Fruit fly (Drosophila melanogaster) whole organism, adult: ENCODE results near the gene PDCD-5.

Experiments used
- CG11617 ChIP-seq: fragments of 200-800 bp; sonication (Bioruptor generic); optimal IDR thresholded peaks from 2 replicates; lab custom pipeline; 2017; ENCODE audit warnings: mild to moderate bottlenecking, missing biosample characterization, missing genetic modification reagents, missing genetic modification characterization
- CG12768 ChIP-seq: fragments of 200-800 bp; sonication (Bioruptor generic); optimal IDR thresholded peaks from 2 replicates; lab custom pipeline; 2017; ENCODE audit warnings: missing biosample characterization, missing genetic modification characterization, mild to moderate bottlenecking, moderate library complexity, missing genetic modification reagents
- CG14711 ChIP-seq: fragments of 200-800 bp; sonication (Bioruptor generic); optimal IDR thresholded peaks from 2 replicates; lab custom pipeline; 2018; ENCODE audit warnings: missing biosample characterization, mild to moderate bottlenecking, missing genetic modification characterization, moderate library complexity
- CG1620 ChIP-seq: fragments of 200-800 bp; sonication (Bioruptor generic); optimal IDR thresholded peaks from 2 replicates; lab custom pipeline; 2016; ENCODE audit warnings: missing biosample characterization, missing genetic modification characterization
- CG33017 ChIP-seq: fragments of 200-800 bp; sonication (Bioruptor generic); optimal IDR thresholded peaks from 2 replicates; lab custom pipeline; 2018; ENCODE audit warnings: missing biosample characterization, mild to moderate bottlenecking, missing genetic modification characterization, moderate library complexity
- CG5204 ChIP-seq: fragments of 200-800 bp; sonication (Bioruptor generic); optimal IDR thresholded peaks from 2 replicates; lab custom pipeline; 2016; ENCODE audit warnings: missing biosample characterization, missing genetic modification characterization
- CG7045 ChIP-seq: fragments of 200-800 bp; sonication (Bioruptor generic); optimal IDR thresholded peaks from 2 replicates; lab custom pipeline; 2017; ENCODE audit warnings: missing biosample characterization, mild to moderate bottlenecking, missing genetic modification characterization
- CG7101 ChIP-seq: fragments of 200-800 bp; sonication (Bioruptor generic); optimal IDR thresholded peaks from 2 replicates; lab custom pipeline; 2018; ENCODE audit warnings: missing biosample characterization, mild to moderate bottlenecking, missing genetic modification characterization, moderate library complexity
- Clk ChIP-seq: fragments of 200-800 bp; sonication (Bioruptor generic); optimal IDR thresholded peaks from 2 replicates; lab custom pipeline; 2017; ENCODE audit warnings: missing biosample characterization, missing genetic modification characterization
- Crg-1 ChIP-seq: fragments of 200-800 bp; sonication (Bioruptor generic); optimal IDR thresholded peaks from 2 replicates; lab custom pipeline; 2016; ENCODE audit warnings: missing biosample characterization, missing genetic modification characterization
- Hr96 ChIP-seq: fragments of 200-800 bp; sonication (Bioruptor generic); optimal IDR thresholded peaks from 2 replicates; lab custom pipeline; 2016; ENCODE audit warnings: missing biosample characterization, missing genetic modification characterization
- Mnt ChIP-seq: fragments of 200-800 bp; sonication (Bioruptor generic); optimal IDR thresholded peaks from 2 replicates; lab custom pipeline; 2016; ENCODE audit warnings: missing biosample characterization, mild to moderate bottlenecking, missing genetic modification characterization
- bab1 ChIP-seq: fragments of 200-800 bp; sonication (Bioruptor generic); optimal IDR thresholded peaks from 3 replicates; lab custom pipeline; 2019; ENCODE audit warnings: missing biosample characterization, mild to moderate bottlenecking, missing genetic modification characterization, moderate library complexity
- cic ChIP-seq: fragments of 200-800 bp; sonication (Bioruptor generic); optimal IDR thresholded peaks from 2 replicates; lab custom pipeline; 2017; ENCODE audit warnings: missing biosample characterization, mild to moderate bottlenecking, missing genetic modification characterization, moderate library complexity
- cnc ChIP-seq, 2 experiments: fragments of >200 bp; optimal IDR thresholded peaks; 2 replicates each; lab custom pipeline; 2017
- kay ChIP-seq: fragments of 200-800 bp; sonication (Bioruptor generic); peaks from one replicate; lab custom pipeline; 2016; ENCODE audit warnings: missing biosample characterization, missing genetic modification characterization, borderline replicate concordance
- ovo ChIP-seq: fragments of 200-800 bp; sonication (Bioruptor generic); optimal IDR thresholded peaks from 2 replicates; lab custom pipeline; 2016; ENCODE audit warnings: missing biosample characterization, missing genetic modification characterization
- pad ChIP-seq: fragments of 200-800 bp; sonication (Bioruptor generic); optimal IDR thresholded peaks from 3 replicates; lab custom pipeline; 2017; ENCODE audit warnings: missing biosample characterization, missing genetic modification characterization, mild to moderate bottlenecking, moderate library complexity, missing genetic modification reagents
- tj ChIP-seq: fragments of 200-800 bp; sonication (Bioruptor generic); optimal IDR thresholded peaks from 3 replicates; lab custom pipeline; 2017; ENCODE audit warnings: missing biosample characterization, mild to moderate bottlenecking, missing genetic modification characterization, moderate library complexity
- toe ChIP-seq: fragments of 200-800 bp; sonication (Bioruptor generic); optimal IDR thresholded peaks from 2 replicates; lab custom pipeline; 2016; ENCODE audit warnings: missing biosample characterization, missing genetic modification characterization

PDCD-5 gene

DNA sequence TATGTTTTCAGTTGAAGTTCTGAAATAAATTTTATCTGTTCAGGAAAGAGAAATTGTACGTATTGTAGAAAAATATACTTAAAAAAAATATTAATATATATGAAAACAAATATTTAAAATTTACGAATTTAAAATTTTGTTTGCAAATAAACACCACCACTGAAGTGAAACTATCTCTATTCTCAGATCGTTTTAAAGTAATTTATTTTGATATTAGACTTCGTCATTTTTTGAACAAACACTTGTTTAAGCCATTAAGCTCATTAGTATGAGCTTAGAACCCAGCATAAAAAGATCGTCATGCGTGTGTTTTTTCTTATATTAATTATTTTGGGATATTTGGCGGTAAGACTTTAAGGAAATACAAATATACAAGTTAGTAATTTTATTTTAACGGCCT is 32.9 kb downstream of the PDCD-5 start, which contains the start of gene CG33688:
CG33688 (plus strand) TSS at position 301 of the 400 bp plus-strand sequence.
- TF ChIP-seq Clk (no peak), cnc (optimal IDR thresholded peaks at IDR 0.05; lab: Kevin White, UChicago) (no peak), kay (GFP tag; lab: Kevin White, UChicago) (no peak), bab1 (no peak), CG5204 (GFP tag; lab: Kevin White, UChicago) (no peak), CG7045 (no peak), CG12768 (GFP tag; lab: Kevin White, UChicago) (no peak), CG1620 (GFP tag; lab: Kevin White, UChicago) (no peak), cic (GFP tag; lab: Kevin White, UChicago) (no peak), Crg-1 (GFP tag; lab: Kevin White, UChicago) (no peak), tj (GFP tag; lab: Kevin White, UChicago) (no peak), Mnt (GFP tag; lab: Kevin White, UChicago) (no peak), CG14711 (tag; lab: Kevin White, UChicago) (no peak), pad (no peak), CG7101 (no peak), CG11617 (GFP tag; lab: Kevin White, UChicago) (no peak), CG33017 (tag; lab: Kevin White, UChicago) (no peak), toe (no peak)

DNA sequence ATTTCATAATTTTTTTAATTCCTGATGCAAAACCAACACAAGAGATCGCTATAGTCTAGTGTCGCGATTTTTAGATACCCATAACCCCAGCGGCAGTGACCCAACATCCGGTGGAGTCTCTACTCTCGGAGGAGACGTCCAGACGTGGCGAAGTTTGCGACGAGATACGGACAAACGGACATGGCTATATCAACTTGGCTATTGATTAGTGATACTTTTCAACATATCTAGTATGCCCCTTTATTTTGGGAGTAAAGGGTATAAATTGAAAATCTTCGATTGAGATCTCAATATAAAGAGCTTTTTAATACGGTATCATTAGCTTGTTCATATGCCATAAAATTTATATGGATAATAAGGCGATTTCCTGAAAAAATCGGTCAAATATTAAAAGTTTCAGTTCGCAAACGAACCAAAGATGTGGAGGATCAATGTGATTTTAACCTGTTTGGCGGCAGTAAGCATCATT is 34.4 kb downstream of the PDCD-5 start, which contains the start of gene CG33687:
CG33687 (plus strand) TSS at position 419 of the 469 bp plus-strand sequence.
- TF ChIP-seq CG14711 (tag; lab: Kevin White, UChicago) (no peak), CG1620 (GFP tag; lab: Kevin White, UChicago) (no peak), Crg-1 (GFP tag; lab: Kevin White, UChicago) (no peak), CG5204 (GFP tag; lab: Kevin White, UChicago) (no peak), CG12768 (GFP tag; lab: Kevin White, UChicago) (no peak), Mnt (GFP tag; lab: Kevin White, UChicago) (no peak), kay (GFP tag; lab: Kevin White, UChicago) (no peak), CG7101 (no peak), CG7045 (no peak), pad (no peak), bab1 (no peak), CG33017 (tag; lab: Kevin White, UChicago) (no peak), Clk (no peak), toe (no peak), cnc (optimal IDR thresholded peaks at IDR 0.05; lab: Kevin White, UChicago) (no peak), tj (GFP tag; lab: Kevin White, UChicago) (no peak), ovo (GFP tag; lab: Kevin White, UChicago) (no peak), Hr96 (GFP tag; lab: Kevin White, UChicago) (no peak)

DNA sequence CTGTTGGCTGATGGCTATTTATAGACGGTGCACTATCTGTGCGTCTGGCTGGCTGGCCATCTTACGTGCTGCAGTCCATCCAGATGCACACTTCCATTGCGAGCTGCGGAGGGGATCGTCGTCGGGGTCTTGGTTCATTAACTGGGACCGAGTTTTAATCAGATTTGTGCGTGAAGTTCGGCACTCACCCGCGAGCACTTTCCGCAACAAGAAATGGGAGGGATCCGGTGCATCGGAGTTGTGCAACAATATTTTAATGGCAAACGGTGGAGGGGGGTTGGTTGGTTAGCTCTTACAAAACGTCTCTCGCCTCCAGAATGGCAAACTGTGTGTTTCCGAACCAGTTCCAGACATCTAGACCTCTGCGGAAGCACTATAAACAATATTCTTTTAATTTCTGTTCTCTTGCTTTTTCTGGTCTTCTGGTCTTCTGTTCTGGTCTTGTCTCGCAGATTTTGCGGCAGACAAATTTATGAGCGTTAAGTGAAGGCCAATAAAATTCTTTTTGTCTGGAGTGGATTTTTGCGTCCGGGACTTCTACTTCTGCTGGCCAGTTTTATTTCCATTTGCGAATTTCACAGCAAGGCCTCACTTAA is 35.2 kb downstream of the PDCD-5 start:
- TF ChIP-seq cnc (optimal IDR thresholded peaks at IDR 0.05; lab: Kevin White, UChicago) (no peak), CG11617 (GFP tag; lab: Kevin White, UChicago) (no peak), CG5204 (GFP tag; lab: Kevin White, UChicago) (no peak), bab1 (no peak), CG33017 (tag; lab: Kevin White, UChicago) (no peak), tj (GFP tag; lab: Kevin White, UChicago) (no peak), kay (GFP tag; lab: Kevin White, UChicago) (no peak), CG7101 (no peak)

DNA sequence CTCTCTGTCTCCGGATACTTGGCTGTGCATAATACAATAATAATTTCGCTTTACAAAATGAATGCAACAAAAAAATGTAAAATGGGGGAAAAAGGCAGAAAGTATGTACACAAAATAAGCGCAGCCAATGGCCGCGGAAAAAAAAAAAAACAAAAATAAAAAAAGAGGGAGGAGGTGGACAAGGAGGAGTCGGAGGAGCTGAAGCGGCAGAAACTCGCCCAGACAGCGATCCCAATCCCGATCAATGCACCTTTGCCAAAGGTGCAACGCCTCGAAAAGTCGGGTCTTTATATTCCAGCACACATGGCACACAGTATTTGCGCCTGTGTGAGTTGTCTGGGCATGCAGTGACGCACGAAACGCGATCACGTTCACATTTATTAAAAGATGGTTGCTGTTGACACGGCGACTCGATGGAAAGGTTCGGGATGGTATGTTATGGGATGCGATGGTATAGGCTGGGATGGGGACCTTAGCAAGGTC is 36.3 kb downstream of the PDCD-5 start:
- TF ChIP-seq CG5204 (GFP tag; lab: Kevin White, UChicago) (no peak), CG33017 (tag; lab: Kevin White, UChicago) (no peak), cnc (optimal IDR thresholded peaks at IDR 0.05; lab: Kevin White, UChicago) (no peak), CG14711 (tag; lab: Kevin White, UChicago) (no peak), CG12768 (GFP tag; lab: Kevin White, UChicago) (no peak), bab1 (no peak), CG7101 (no peak), cic (GFP tag; lab: Kevin White, UChicago) (no peak), CG1620 (GFP tag; lab: Kevin White, UChicago) (no peak), CG7045 (no peak), kay (GFP tag; lab: Kevin White, UChicago) (no peak), tj (GFP tag; lab: Kevin White, UChicago) (no peak), Crg-1 (GFP tag; lab: Kevin White, UChicago) (no peak), Clk (no peak), CG11617 (GFP tag; lab: Kevin White, UChicago) (no peak), toe (no peak), Hr96 (GFP tag; lab: Kevin White, UChicago) (no peak), ovo (GFP tag; lab: Kevin White, UChicago) (no peak), pad (no peak)

DNA sequence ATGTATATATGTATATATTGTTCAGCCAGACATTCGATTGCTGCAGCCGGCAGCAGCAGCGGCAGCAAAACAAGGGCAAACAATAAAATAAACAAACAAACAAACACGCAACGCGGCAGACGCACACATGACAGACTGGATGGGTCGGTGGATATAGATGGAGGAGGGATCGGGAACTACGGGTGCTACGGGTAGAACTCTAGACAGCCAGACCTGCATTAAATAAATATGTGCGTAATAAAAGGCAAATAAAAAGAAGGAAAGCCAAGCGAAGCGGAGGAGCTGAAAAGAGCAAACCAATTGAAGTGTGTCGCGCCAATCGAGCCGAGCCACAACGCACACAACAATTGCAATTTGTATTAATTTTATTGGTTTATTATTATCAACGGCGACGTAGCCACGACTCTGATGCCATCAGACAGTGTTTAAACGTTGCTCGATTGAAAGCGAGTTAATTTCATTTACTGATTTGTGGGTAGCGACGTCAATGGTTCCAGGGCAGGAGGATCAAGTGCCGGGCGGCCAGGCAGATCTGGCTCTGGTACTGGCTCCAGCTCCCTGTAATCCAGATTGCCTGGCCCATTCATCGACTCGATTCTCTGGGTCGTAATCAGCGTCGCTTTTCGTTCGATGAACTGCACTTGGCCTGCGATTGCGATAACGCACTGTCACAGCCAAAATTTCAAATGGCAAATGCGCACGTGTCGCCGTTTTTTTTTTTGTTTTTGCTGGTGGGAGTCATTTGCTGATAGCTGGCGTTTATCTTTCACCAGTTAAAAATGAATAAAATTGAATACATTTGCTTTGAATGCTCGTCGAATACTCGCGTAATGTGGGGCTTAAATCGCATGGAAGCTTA is 37.8 kb downstream of the PDCD-5 start:
- TF ChIP-seq ovo (GFP tag; lab: Kevin White, UChicago): no peak
- no peak for TF ChIP-seq CG1620 (GFP tag; lab: Kevin White, UChicago)
- TF ChIP-seq Hr96 (GFP tag; lab: Kevin White, UChicago): peak; percentile 8
- no peak for TF ChIP-seq bab1
- TF ChIP-seq CG11617 (GFP tag; lab: Kevin White, UChicago): no peak
- TF ChIP-seq toe: no peak
- no peak for TF ChIP-seq tj (GFP tag; lab: Kevin White, UChicago)
- no peak for TF ChIP-seq CG33017 (tag; lab: Kevin White, UChicago)
- TF ChIP-seq CG7101: no peak
- peak; percentile 24 for TF ChIP-seq Mnt (GFP tag; lab: Kevin White, UChicago)
- TF ChIP-seq cic (GFP tag; lab: Kevin White, UChicago): peak; percentile 49
- TF ChIP-seq CG5204 (GFP tag; lab: Kevin White, UChicago): no peak
- TF ChIP-seq CG14711 (tag; lab: Kevin White, UChicago): no peak
- TF ChIP-seq CG12768 (GFP tag; lab: Kevin White, UChicago): peak; percentile 26
